Fruit fly (Drosophila melanogaster) whole organism, embryonic: ENCODE measurements around the gene mthl12.
A peak's percentile ranks its signal among the peaks of the same experiment; 100 is the strongest.

Experiments used
- CG10209 ChIP-seq: fragments of 200-800 bp; sonication (Bioruptor generic); optimal IDR thresholded peaks from 3 replicates; lab custom pipeline; 2017; ENCODE audit warnings: missing biosample characterization, mild to moderate bottlenecking, missing genetic modification characterization, missing genetic modification reagents
- CG11247 ChIP-seq: fragments of 200-800 bp; sonication (Bioruptor generic); IDR thresholded peaks from 2 replicates; pipeline ENCODE4 v1.3.6; 2022; ENCODE audit warnings: missing biosample characterization, missing genetic modification characterization
- CG11696 ChIP-seq: fragments of 200-800 bp; sonication (Bioruptor generic); IDR thresholded peaks from 2 replicates; pipeline ENCODE4 v1.3.6; 2022; ENCODE audit warnings: missing biosample characterization, missing genetic modification characterization
- CG1233 ChIP-seq: fragments of 200-800 bp; sonication (Bioruptor generic); optimal IDR thresholded peaks from 4 replicates; lab custom pipeline; 2018; ENCODE audit warnings: missing biosample characterization, mild to moderate bottlenecking, missing genetic modification characterization
- CG13424 ChIP-seq: fragments of 200-800 bp; sonication (Bioruptor generic); optimal IDR thresholded peaks from 2 replicates; lab custom pipeline; 2019; ENCODE audit warnings: missing biosample characterization, mild to moderate bottlenecking, missing genetic modification characterization, moderate library complexity
- CG17802 ChIP-seq: fragments of 200-800 bp; sonication (Bioruptor generic); optimal IDR thresholded peaks from 2 replicates; lab custom pipeline; 2018; ENCODE audit warnings: missing biosample characterization, mild to moderate bottlenecking, missing genetic modification characterization, moderate library complexity
- CG17912 ChIP-seq: fragments of 200-800 bp; sonication (Bioruptor generic); optimal IDR thresholded peaks from 2 replicates; lab custom pipeline; 2018; ENCODE audit warnings: missing biosample characterization, mild to moderate bottlenecking, missing genetic modification characterization
- CG2120 ChIP-seq: fragments of 200-800 bp; sonication (Bioruptor generic); optimal IDR thresholded peaks from 3 replicates; lab custom pipeline; 2016; ENCODE audit warnings: missing biosample characterization, missing genetic modification characterization
- CG31441 ChIP-seq: fragments of 200-800 bp; sonication (Bioruptor generic); IDR thresholded peaks from 2 replicates; pipeline ENCODE4 v1.3.6; 2022; ENCODE audit warnings: missing biosample characterization, missing genetic modification characterization
- CG3838 ChIP-seq: fragments of 200-800 bp; sonication (Bioruptor generic); optimal IDR thresholded peaks from 3 replicates; lab custom pipeline; 2016; ENCODE audit warnings: missing biosample characterization, missing genetic modification characterization
- CG4854 ChIP-seq: fragments of 200-800 bp; sonication (Bioruptor generic); optimal IDR thresholded peaks from 2 replicates; lab custom pipeline; 2016; ENCODE audit warnings: missing biosample characterization, missing genetic modification characterization, inconsistent platforms
- CG6683 ChIP-seq: fragments of 200-800 bp; sonication (Bioruptor generic); optimal IDR thresholded peaks from 2 replicates; lab custom pipeline; 2017; ENCODE audit warnings: missing biosample characterization, mild to moderate bottlenecking, missing genetic modification characterization, missing genetic modification reagents
- CG8290 ChIP-seq, 3 experiments: fragments of 200-800 bp; sonication (Bioruptor generic); optimal IDR thresholded peaks; 2 replicates each; lab custom pipeline; 2016 to 2019; ENCODE audit warnings: missing biosample characterization in 3 of 3, missing genetic modification characterization in 3 of 3, mild to moderate bottlenecking in 2 of 3, moderate library complexity in 1 of 3
- CG9727 ChIP-seq: fragments of 200-800 bp; sonication (Bioruptor generic); optimal IDR thresholded peaks from 3 replicates; lab custom pipeline; 2017; ENCODE audit warnings: missing biosample characterization, mild to moderate bottlenecking, missing genetic modification characterization
- Dref ChIP-seq: fragments of 200-800 bp; sonication (Bioruptor generic); IDR thresholded peaks from 2 replicates; pipeline ENCODE4 v1.3.6; 2022; ENCODE audit warnings: missing biosample characterization, missing genetic modification characterization
- Ets65A ChIP-seq: fragments of 200-800 bp; sonication (Bioruptor generic); peaks from one replicate; lab custom pipeline; 2016; ENCODE audit warnings: missing biosample characterization, missing genetic modification characterization
- Fer2 ChIP-seq: fragments of 200-800 bp; sonication (Bioruptor generic); optimal IDR thresholded peaks from 2 replicates; lab custom pipeline; 2018; ENCODE audit warnings: missing biosample characterization, mild to moderate bottlenecking, missing genetic modification characterization, moderate library complexity
- Fer3 ChIP-seq: fragments of 200-800 bp; sonication (Bioruptor generic); optimal IDR thresholded peaks from 2 replicates; lab custom pipeline; 2018; ENCODE audit warnings: missing biosample characterization, mild to moderate bottlenecking, missing genetic modification characterization, moderate library complexity
- HHEX ChIP-seq: fragments of 200-800 bp; sonication (Bioruptor generic); optimal IDR thresholded peaks from 3 replicates; lab custom pipeline; 2017; ENCODE audit warnings: missing biosample characterization, mild to moderate bottlenecking, missing genetic modification characterization, missing genetic modification reagents
- Hmr ChIP-seq: fragments of 200-800 bp; sonication (Bioruptor generic); optimal IDR thresholded peaks from 3 replicates; lab custom pipeline; 2017; ENCODE audit warnings: mild to moderate bottlenecking, missing biosample characterization, missing genetic modification reagents, missing genetic modification characterization
- MESR4 ChIP-seq: fragments of 200-800 bp; sonication (Bioruptor generic); optimal IDR thresholded peaks from 2 replicates; lab custom pipeline; 2018; ENCODE audit warnings: missing biosample characterization, mild to moderate bottlenecking, missing genetic modification characterization, moderate library complexity
- Med ChIP-seq: fragments of 200-800 bp; sonication (Bioruptor generic); peaks from one replicate; lab custom pipeline; 2016; ENCODE audit warnings: missing biosample characterization, missing genetic modification characterization, mild to moderate bottlenecking, inconsistent platforms, moderate library complexity
- Mes4 ChIP-seq: fragments of 200-800 bp; sonication (Bioruptor generic); optimal IDR thresholded peaks from 2 replicates; lab custom pipeline; 2016; ENCODE audit warnings: missing biosample characterization, missing genetic modification characterization
- al ChIP-seq: fragments of 200-800 bp; sonication (Bioruptor generic); IDR thresholded peaks from 2 replicates; pipeline ENCODE4 v1.3.6; 2022; ENCODE audit warnings: missing biosample characterization, missing genetic modification characterization
- bcd ChIP-seq: fragments of 200-800 bp; sonication (Bioruptor generic); optimal IDR thresholded peaks from 2 replicates; lab custom pipeline; 2017; ENCODE audit warnings: missing biosample characterization, mild to moderate bottlenecking, missing genetic modification characterization
- chinmo ChIP-seq: fragments of 200-800 bp; sonication (Bioruptor generic); IDR thresholded peaks from 4 replicates; pipeline ENCODE4 v1.3.6; 2022; ENCODE audit warnings: missing biosample characterization, missing genetic modification characterization; ENCODE audit not compliant: partially characterized antibody
- ci ChIP-seq: fragments of 200-800 bp; sonication (Bioruptor generic); IDR thresholded peaks from 3 replicates; pipeline ENCODE4 v1.3.6; 2022; ENCODE audit warnings: missing biosample characterization, missing genetic modification characterization
- crc ChIP-seq: fragments of 200-800 bp; sonication (Bioruptor generic); optimal IDR thresholded peaks from 2 replicates; lab custom pipeline; 2016; ENCODE audit warnings: missing biosample characterization, missing genetic modification characterization
- dati ChIP-seq: fragments of 200-800 bp; sonication (Bioruptor generic); IDR thresholded peaks from 2 replicates; pipeline ENCODE4 v1.3.6; 2022; ENCODE audit warnings: missing biosample characterization, missing genetic modification characterization
- dm ChIP-seq: fragments of 200-800 bp; sonication (Bioruptor generic); optimal IDR thresholded peaks from 3 replicates; lab custom pipeline; 2016; ENCODE audit warnings: missing biosample characterization, missing genetic modification characterization
- ewg ChIP-seq: fragments of 200-800 bp; sonication (Bioruptor generic); optimal IDR thresholded peaks from 3 replicates; lab custom pipeline; 2017; ENCODE audit warnings: mild to moderate bottlenecking, missing biosample characterization, missing genetic modification reagents, missing genetic modification characterization
- eyg ChIP-seq: fragments of 200-800 bp; sonication (Bioruptor generic); optimal IDR thresholded peaks from 3 replicates; lab custom pipeline; 2016; ENCODE audit warnings: missing biosample characterization, missing genetic modification characterization
- gfzf ChIP-seq: fragments of 200-800 bp; sonication (Bioruptor generic); optimal IDR thresholded peaks from 2 replicates; lab custom pipeline; 2016; ENCODE audit warnings: missing biosample characterization, mild to moderate bottlenecking, missing genetic modification characterization, moderate library complexity
- hbn ChIP-seq: fragments of 200-800 bp; sonication (Bioruptor generic); IDR thresholded peaks from 2 replicates; pipeline ENCODE4 v1.3.6; 2022; ENCODE audit warnings: missing biosample characterization, missing genetic modification characterization; ENCODE audit not compliant: partially characterized antibody
- lab ChIP-seq: fragments of 200-800 bp; sonication (Bioruptor generic); optimal IDR thresholded peaks from 3 replicates; lab custom pipeline; 2017; ENCODE audit warnings: missing biosample characterization, missing genetic modification characterization, mild to moderate bottlenecking, moderate library complexity, missing genetic modification reagents
- pho ChIP-seq: fragments of 200-800 bp; sonication (Bioruptor generic); optimal IDR thresholded peaks from 2 replicates; lab custom pipeline; 2016; ENCODE audit warnings: missing biosample characterization, missing genetic modification characterization
- pros ChIP-seq: fragments of 200-800 bp; sonication (Bioruptor generic); optimal IDR thresholded peaks from 3 replicates; lab custom pipeline; 2019; ENCODE audit warnings: missing biosample characterization, mild to moderate bottlenecking, missing genetic modification characterization, moderate library complexity
- pum ChIP-seq: fragments of 200-800 bp; sonication (Bioruptor generic); optimal IDR thresholded peaks from 2 replicates; lab custom pipeline; 2016; ENCODE audit warnings: missing biosample characterization, missing genetic modification characterization
- salm ChIP-seq: fragments of 200-800 bp; sonication (Bioruptor generic); optimal IDR thresholded peaks from 2 replicates; lab custom pipeline; 2018; ENCODE audit warnings: missing biosample characterization, mild to moderate bottlenecking, missing genetic modification characterization
- sens ChIP-seq: fragments of 200-800 bp; sonication (Bioruptor generic); peaks from one replicate; lab custom pipeline; 2016; ENCODE audit warnings: missing biosample characterization, missing genetic modification characterization
- seq ChIP-seq: fragments of 200-800 bp; sonication (Bioruptor generic); IDR thresholded peaks from 2 replicates; pipeline ENCODE4 v1.3.6; 2022; ENCODE audit warnings: missing biosample characterization, missing genetic modification characterization
- slp2 ChIP-seq: fragments of 200-800 bp; sonication (Bioruptor generic); optimal IDR thresholded peaks from 2 replicates; lab custom pipeline; 2016; ENCODE audit warnings: missing biosample characterization, missing genetic modification characterization
- sna ChIP-seq: fragments of 200-800 bp; sonication (Bioruptor generic); IDR thresholded peaks from 2 replicates; pipeline ENCODE4 v1.3.6; 2022; ENCODE audit warnings: missing biosample characterization, missing genetic modification characterization; ENCODE audit not compliant: partially characterized antibody
- sug ChIP-seq: fragments of 200-800 bp; optimal IDR thresholded peaks from 2 replicates; lab custom pipeline; 2019; ENCODE audit warnings: missing biosample characterization, mild to moderate bottlenecking, missing genetic modification characterization, moderate library complexity
- unpg ChIP-seq: fragments of 200-800 bp; sonication (Bioruptor generic); optimal IDR thresholded peaks from 3 replicates; lab custom pipeline; 2018; ENCODE audit warnings: missing biosample characterization, mild to moderate bottlenecking, missing genetic modification characterization, moderate library complexity

Gene mthl12

DNA sequence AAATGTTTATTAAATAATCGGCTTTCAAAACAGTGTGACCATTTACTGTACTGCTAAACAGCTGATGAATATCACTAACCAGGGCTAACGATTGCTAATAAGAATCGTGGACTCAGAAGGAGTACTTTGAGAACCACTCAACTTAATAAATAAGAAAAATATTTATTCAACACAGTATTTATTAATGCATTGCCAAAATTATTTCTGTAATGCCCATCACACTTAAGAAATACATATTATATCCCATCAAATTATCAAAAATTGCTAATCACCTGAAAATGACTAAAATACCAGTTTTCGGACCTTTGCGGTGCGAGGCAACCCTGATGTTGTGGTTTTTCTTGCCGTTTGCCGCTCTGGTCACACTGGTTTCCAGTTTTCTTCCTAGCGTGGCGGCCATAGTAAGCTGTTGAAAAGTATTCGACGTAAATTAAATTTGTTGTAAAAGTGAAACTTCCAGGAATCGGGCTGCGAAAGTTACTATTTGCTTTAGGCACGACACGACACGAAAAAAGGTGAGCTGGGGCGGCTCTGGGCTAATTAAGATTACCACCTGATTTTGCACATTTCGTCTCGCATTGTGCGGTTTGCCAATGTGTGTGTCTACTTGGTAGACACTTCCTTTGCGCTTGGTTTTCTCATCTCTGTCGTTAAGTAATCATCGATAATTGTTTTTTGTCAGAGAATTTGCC is 28.4 kb downstream of the mthl12 start, which contains the start of the genes mRpS21 and Droj2 (continued):
- TF ChIP-seq MESR4 (GFP tag; lab: Kevin White, UChicago) (peak; percentile 74), CG11696 (GFP tag; lab: Robert Waterston, UW) (peak; percentile 55; the same call in 1 of the 2 replicates), HHEX (GFP tag; lab: Kevin White, UChicago) (peak; percentile 26), Fer3 (tag; lab: Kevin White, UChicago) (peak; percentile 47), CG13424 (tag; lab: Kevin White, UChicago) (peak; percentile 78), CG17912 (GFP tag; lab: Kevin White, UChicago) (no peak), CG6683 (GFP tag; lab: Kevin White, UChicago) (no peak), CG10209 (GFP tag; lab: Kevin White, UChicago) (peak; percentile 22), slp2 (GFP tag; lab: Kevin White, UChicago) (peak; percentile 26), CG2120 (GFP tag; lab: Kevin White, UChicago) (peak; percentile 83), CG17802 (tag; lab: Kevin White, UChicago) (no peak), CG31441 (peak; percentile 69), sens (GFP tag; lab: Kevin White, UChicago) (peak; percentile 92), sna (GFP tag; lab: Robert Waterston, UW) (no peak), Dref (GFP tag; lab: Robert Waterston, UW) (0 out of 2 replicates have a peak, but pooled peaks have one; percentile 28), unpg (GFP tag; lab: Kevin White, UChicago) (peak; percentile 18), lab (GFP tag; lab: Kevin White, UChicago) (peak; percentile 44), dati (GFP tag; lab: Robert Waterston, UW) (no peak), chinmo (GFP tag; lab: Robert Waterston, UW) (no peak), CG11247 (0 out of 2 replicates have a peak, but pooled peaks have one; percentile 28), Med (GFP tag; lab: Kevin White, UChicago) (peak; percentile 86), seq (GFP tag; lab: Robert Waterston, UW) (no peak), al (peak; percentile 47; the same call in 1 of the 2 replicates), Fer2 (tag; lab: Kevin White, UChicago) (peak; percentile 34), CG1233 (GFP tag; lab: Kevin White, UChicago) (no peak), CG9727 (peak; percentile 40), Mes4 (GFP tag; lab: Kevin White, UChicago) (no peak), ci (GFP tag; lab: Robert Waterston, UW) (0 out of 3 replicates have a peak, but pooled peaks have one; percentile 48), hbn (no peak; the same call in 1 of the 2 replicates), pros (no peak), CG3838 (GFP tag; lab: Kevin White, UChicago) (peak; percentile 8), pum (GFP tag; lab: Kevin White, UChicago) (peak; percentile 17), crc (GFP tag; lab: Kevin White, UChicago) (peak; percentile 6), sug (tag; lab: Kevin White, UChicago) (peak; percentile 77), gfzf (peak; percentile 90), eyg (GFP tag; lab: Kevin White, UChicago) (peak; percentile 7), CG8290 (GFP tag; optimal IDR thresholded peaks at IDR 0.05; lab: Kevin White, UChicago) (peak; percentile 28), CG8290 (tag; optimal IDR thresholded peaks at IDR 0.05; lab: Kevin White, UChicago) (peak in 1 of 2 experiments; percentile 17), Ets65A (GFP tag; lab: Kevin White, UChicago) (peak; percentile 93), ewg (GFP tag; lab: Kevin White, UChicago) (peak; percentile 26), salm (peak; percentile 41), Hmr (peak; percentile 63), dm (peak; percentile 39), bcd (GFP tag; lab: Kevin White, UChicago) (peak; percentile 57), CG4854 (GFP tag; lab: Kevin White, UChicago) (no peak), pho (GFP tag; lab: Kevin White, UChicago) (peak; percentile 66)
